Worm (Caenorhabditis elegans) whole organism, L4 larva: ENCODE data around the gene dlg-1.

ENCODE experiments used
- nhr-237 ChIP-seq: sonication (generic microtip); optimal IDR thresholded peaks from 2 replicates; lab custom pipeline; 2017; ENCODE audit warnings: missing biosample characterization, missing genetic modification characterization
- rbr-2 ChIP-seq: sonication (generic microtip); optimal IDR thresholded peaks from 2 replicates; lab custom pipeline; 2016; ENCODE audit warnings: missing genotype, missing genetic modification characterization, missing compliant biosample characterization
- skn-1 ChIP-seq: fragments of 150-350 bp; optimal IDR thresholded peaks from 2 replicates; lab custom pipeline; 2014; ENCODE audit warnings: missing biosample characterization, missing genetic modification characterization
- snpc-4 ChIP-seq: fragments of 150-350 bp; optimal IDR thresholded peaks from 2 replicates; lab custom pipeline; 2014; ENCODE audit warnings: missing biosample characterization, missing genetic modification characterization
- zfp-3 ChIP-seq: fragments of 200-800 bp; sonication (Bioruptor generic); conservative IDR thresholded peaks from 2 replicates; pipeline ENCODE4 v1.3.6; 2022; ENCODE audit warnings: missing genetic modification reagents, missing genetic modification characterization, missing compliant biosample characterization

DNA sequence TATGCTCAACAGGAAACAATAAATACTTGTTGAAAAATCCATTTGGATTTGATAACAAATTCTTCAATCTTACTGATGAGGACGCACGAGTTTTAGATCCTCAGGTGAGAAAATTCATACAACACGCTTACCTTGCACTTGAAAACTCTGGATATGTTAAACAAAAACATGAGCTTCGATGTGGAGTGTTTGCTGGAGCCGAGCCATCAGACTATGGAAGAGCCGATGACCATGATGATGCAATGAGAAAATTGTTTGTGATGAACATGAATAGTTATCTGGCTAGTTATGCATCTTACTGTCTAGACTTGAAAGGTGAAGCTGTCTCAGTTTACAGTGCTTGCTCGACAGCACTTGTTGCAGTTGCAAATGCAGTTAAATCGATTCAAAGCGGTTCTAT, 45.6 kb upstream of the dlg-1 start:
- TF ChIP-seq skn-1 (no peak), snpc-4 (tag; lab: Kevin White, UChicago) (no peak), zfp-3 (no peak), rbr-2 (no peak), nhr-237 (tag; lab: Kevin White, UChicago) (no peak)
